Worm (Caenorhabditis elegans) whole organism, L3 larva: ENCODE results near the gene C33C12.12.

Experiments used
- R02D3.7 ChIP-seq: fragments of 150-350 bp; optimal IDR thresholded peaks from 2 replicates; lab custom pipeline; 2014; ENCODE audit warnings: missing biosample characterization, missing genetic modification characterization
- ZK546.5 ChIP-seq: sonication (generic microtip); optimal IDR thresholded peaks from 2 replicates; lab custom pipeline; 2017; ENCODE audit warnings: missing biosample characterization, missing genetic modification characterization
- aly-2 ChIP-seq: fragments of 150-350 bp; optimal IDR thresholded peaks from 2 replicates; lab custom pipeline; 2014; ENCODE audit warnings: missing biosample characterization, missing genetic modification characterization
- ceh-16 ChIP-seq: sonication (generic microtip); optimal IDR thresholded peaks from 2 replicates; lab custom pipeline; 2017; ENCODE audit warnings: missing biosample characterization, missing genetic modification characterization
- ceh-28 ChIP-seq: fragments of 150-350 bp; optimal IDR thresholded peaks from 2 replicates; lab custom pipeline; 2014; ENCODE audit warnings: missing biosample characterization, missing genetic modification reagents, missing genetic modification characterization
- ceh-82 ChIP-seq: fragments of 150-350 bp; optimal IDR thresholded peaks from 2 replicates; lab custom pipeline; 2014; ENCODE audit warnings: missing biosample characterization, missing genetic modification characterization
- ceh-9 ChIP-seq: sonication (generic microtip); optimal IDR thresholded peaks from 2 replicates; lab custom pipeline; 2018; ENCODE audit warnings: missing biosample characterization, missing genetic modification characterization
- daf-12 ChIP-seq: fragments of 150-350 bp; optimal IDR thresholded peaks from 2 replicates; lab custom pipeline; 2014; ENCODE audit warnings: missing biosample characterization, missing genetic modification reagents, missing genetic modification characterization
- egl-27 ChIP-seq: sonication (generic microtip); optimal IDR thresholded peaks from 4 replicates; lab custom pipeline; 2017; ENCODE audit warnings: missing biosample characterization, missing genetic modification reagents, missing genetic modification characterization
- egl-5 ChIP-seq: fragments of 150-350 bp; optimal IDR thresholded peaks from 2 replicates; lab custom pipeline; 2017; ENCODE audit warnings: missing biosample characterization, missing genetic modification reagents, missing genetic modification characterization, inconsistent platforms
- elt-1 ChIP-seq: fragments of 150-350 bp; optimal IDR thresholded peaks from 2 replicates; lab custom pipeline; 2014; ENCODE audit warnings: missing biosample characterization, missing genetic modification characterization
- elt-2 ChIP-seq: sonication (generic microtip); optimal IDR thresholded peaks from 2 replicates; lab custom pipeline; 2016; ENCODE audit warnings: missing genetic modification reagents, mild to moderate bottlenecking, missing genetic modification characterization, missing compliant biosample characterization
- elt-3 ChIP-seq, 3 experiments: fragments of 150-350 bp in 1 of 3; sonication (generic microtip) in 2 of 3; optimal IDR thresholded peaks; 2 replicates in 2 of 3; 4 replicates in 1 of 3; lab custom pipeline; 2014 to 2017; ENCODE audit warnings: missing biosample characterization in 3 of 3, missing genetic modification characterization in 3 of 3
- fkh-10 ChIP-seq: sonication (generic microtip); optimal IDR thresholded peaks from 2 replicates; lab custom pipeline; 2017; ENCODE audit warnings: missing biosample characterization, missing genetic modification reagents, missing genetic modification characterization
- fkh-2 ChIP-seq: fragments of 150-350 bp; optimal IDR thresholded peaks from 2 replicates; lab custom pipeline; 2014; ENCODE audit warnings: missing biosample characterization, missing genetic modification reagents, missing genetic modification characterization
- fos-1 ChIP-seq: fragments of 150-350 bp; optimal IDR thresholded peaks from 2 replicates; lab custom pipeline; 2014; ENCODE audit warnings: missing biosample characterization, missing genetic modification characterization
- hmg-11 ChIP-seq: sonication (generic microtip); optimal IDR thresholded peaks from 2 replicates; lab custom pipeline; 2016; ENCODE audit warnings: missing genetic modification characterization, missing compliant biosample characterization
- jun-1 ChIP-seq: fragments of 150-350 bp; optimal IDR thresholded peaks from 2 replicates; lab custom pipeline; 2014; ENCODE audit warnings: missing biosample characterization, missing genetic modification reagents, missing genetic modification characterization
- lin-15B ChIP-seq: fragments of 150-350 bp; optimal IDR thresholded peaks from 2 replicates; lab custom pipeline; 2014; ENCODE audit warnings: missing biosample characterization, missing genetic modification characterization
- lsy-12 ChIP-seq: sonication (generic microtip); optimal IDR thresholded peaks from 2 replicates; lab custom pipeline; 2016; ENCODE audit warnings: mild to moderate bottlenecking, missing genetic modification characterization, missing compliant biosample characterization
- mdl-1 ChIP-seq: fragments of 150-350 bp; optimal IDR thresholded peaks from 2 replicates; lab custom pipeline; 2014; ENCODE audit warnings: missing biosample characterization, missing genetic modification characterization
- mml-1 ChIP-seq: fragments of 150-350 bp; sonication (generic microtip); optimal IDR thresholded peaks from 3 replicates; lab custom pipeline; 2014; ENCODE audit warnings: missing biosample characterization, missing genetic modification characterization
- nfya-1 ChIP-seq: sonication (generic microtip); optimal IDR thresholded peaks from 2 replicates; lab custom pipeline; 2017; ENCODE audit warnings: missing genetic modification characterization, mild to moderate bottlenecking, missing compliant biosample characterization, antibody characterized with exemption, moderate library complexity; ENCODE audit not compliant: insufficient read depth
- nhr-11 ChIP-seq: fragments of 150-350 bp; optimal IDR thresholded peaks from 2 replicates; lab custom pipeline; 2014; ENCODE audit warnings: missing biosample characterization, missing genetic modification characterization
- nhr-12 ChIP-seq: fragments of 150-350 bp; optimal IDR thresholded peaks from 2 replicates; lab custom pipeline; 2014; ENCODE audit warnings: missing biosample characterization, missing genetic modification characterization
- nhr-23 ChIP-seq: fragments of 150-350 bp; optimal IDR thresholded peaks from 2 replicates; lab custom pipeline; 2014; ENCODE audit warnings: missing biosample characterization, missing genetic modification reagents, missing genetic modification characterization
- nhr-237 ChIP-seq: fragments of 150-350 bp; optimal IDR thresholded peaks from 2 replicates; lab custom pipeline; 2014; ENCODE audit warnings: missing biosample characterization, missing genetic modification characterization
- nhr-25 ChIP-seq: sonication (generic microtip); optimal IDR thresholded peaks from 2 replicates; lab custom pipeline; 2017; ENCODE audit warnings: missing biosample characterization, missing genetic modification characterization
- nhr-28 ChIP-seq: fragments of 150-350 bp; optimal IDR thresholded peaks from 2 replicates; lab custom pipeline; 2014; ENCODE audit warnings: missing biosample characterization, missing genetic modification characterization
- nhr-76 ChIP-seq: fragments of 150-350 bp; sonication (generic microtip); optimal IDR thresholded peaks from 5 replicates; lab custom pipeline; 2014; ENCODE audit warnings: missing biosample characterization, missing genetic modification characterization
- nhr-77 ChIP-seq: fragments of 150-350 bp; optimal IDR thresholded peaks from 2 replicates; lab custom pipeline; 2014; ENCODE audit warnings: missing biosample characterization, missing genetic modification characterization
- sea-2 ChIP-seq: fragments of 150-350 bp; sonication (generic microtip); optimal IDR thresholded peaks from 4 replicates; lab custom pipeline; 2014; ENCODE audit warnings: missing biosample characterization, missing genetic modification reagents, missing genetic modification characterization
- skn-1 ChIP-seq: fragments of 150-350 bp; optimal IDR thresholded peaks from 2 replicates; lab custom pipeline; 2014; ENCODE audit warnings: missing biosample characterization, missing genetic modification characterization
- snpc-4 ChIP-seq: fragments of 150-350 bp; optimal IDR thresholded peaks from 2 replicates; lab custom pipeline; 2014; ENCODE audit warnings: missing biosample characterization, missing genetic modification characterization
- tbx-2 ChIP-seq: sonication (generic microtip); optimal IDR thresholded peaks from 2 replicates; lab custom pipeline; 2016; ENCODE audit warnings: mild to moderate bottlenecking, missing genetic modification characterization, missing compliant biosample characterization
- unc-39 ChIP-seq: sonication (generic microtip); optimal IDR thresholded peaks from 4 replicates; lab custom pipeline; 2017; ENCODE audit warnings: missing biosample characterization, missing genetic modification characterization
- zag-1 ChIP-seq: fragments of 150-350 bp; optimal IDR thresholded peaks from 2 replicates; lab custom pipeline; 2014; ENCODE audit warnings: missing biosample characterization, missing genetic modification characterization
- ztf-11 ChIP-seq: fragments of 150-350 bp; optimal IDR thresholded peaks from 2 replicates; lab custom pipeline; 2014; ENCODE audit warnings: missing biosample characterization, missing genetic modification characterization
- ztf-4 ChIP-seq: fragments of 150-350 bp; optimal IDR thresholded peaks from 2 replicates; lab custom pipeline; 2014; ENCODE audit warnings: missing biosample characterization, missing genetic modification characterization

Gene C33C12.12

ce11 chrII:2145566-2145965 lies 24.4 kb downstream of the C33C12.12 start, which contains the start of gene C40A11.6:
Gene C40A11.6 (minus strand): TSS chrII:2145666.
- TF ChIP-seq nhr-77 (no peak), nfya-1 (tag; lab: Kevin White, UChicago) (no peak), elt-3 (tag; optimal IDR thresholded peaks at IDR 0.05; lab: Kevin White, UChicago) (no peak), sea-2 (GFP tag; lab: Kevin White, UChicago) (no peak), fos-1 (no peak), nhr-76 (tag; lab: Kevin White, UChicago) (no peak)

- TF ChIP-seq tbx-2: no peak
- TF ChIP-seq ztf-11 (tag; lab: Kevin White, UChicago): no peak
- no peak for TF ChIP-seq lin-15B (tag; lab: Kevin White, UChicago)
- no peak for TF ChIP-seq skn-1 (tag; lab: Kevin White, UChicago)
- no peak for TF ChIP-seq fkh-10
- TF ChIP-seq fos-1: no peak
- TF ChIP-seq nhr-25: no peak
- TF ChIP-seq R02D3.7 (tag; lab: Kevin White, UChicago): no peak
- no peak for TF ChIP-seq snpc-4 (tag; lab: Kevin White, UChicago)
- no peak for TF ChIP-seq daf-12 (tag; lab: Kevin White, UChicago)
- TF ChIP-seq fkh-2: no peak
- TF ChIP-seq ceh-28 (tag; lab: Kevin White, UChicago): no peak
- no peak for TF ChIP-seq sea-2 (GFP tag; lab: Kevin White, UChicago)
- TF ChIP-seq, all 47 proteins: peak for 0
Observed at ce11 chrII:2140817-2141216, 29.2 kb downstream of the C33C12.12 start, which contains the start of gene C40A11.3. Gene C40A11.3 (plus strand): TSS chrII:2141117.

DNA sequence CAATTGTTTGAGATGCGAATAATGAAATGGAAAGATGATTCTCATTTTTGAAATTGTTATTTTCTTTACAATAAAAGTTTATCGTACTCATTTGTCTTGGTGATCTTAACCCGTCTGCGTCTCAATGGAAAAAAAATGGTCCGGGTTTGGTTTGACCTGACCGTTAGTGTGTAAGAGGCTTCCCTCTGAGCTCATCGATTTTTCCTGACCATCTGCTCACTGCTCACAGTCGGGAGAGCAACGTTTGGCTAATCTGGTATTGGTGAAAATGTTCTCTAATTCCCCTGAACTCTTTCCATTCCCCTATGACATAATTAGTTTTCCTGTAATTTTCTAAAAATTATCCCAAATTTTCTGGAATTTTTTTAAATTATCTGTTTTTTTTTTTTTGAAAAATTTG lies 31.1 kb downstream of the C33C12.12 start:
- TF ChIP-seq aly-2 (tag; lab: Kevin White, UChicago) (no peak), hmg-11 (tag; lab: Kevin White, UChicago) (no peak), daf-12 (tag; lab: Kevin White, UChicago) (no peak), nhr-11 (no peak), sea-2 (GFP tag; lab: Kevin White, UChicago) (no peak), lsy-12 (tag; lab: Kevin White, UChicago) (no peak), snpc-4 (tag; lab: Kevin White, UChicago) (no peak), jun-1 (no peak), ceh-28 (tag; lab: Kevin White, UChicago) (no peak), ceh-16 (tag; lab: Kevin White, UChicago) (no peak), ceh-82 (no peak), nhr-12 (tag; lab: Kevin White, UChicago) (no peak), egl-5 (tag; lab: Kevin White, UChicago) (no peak)

DNA sequence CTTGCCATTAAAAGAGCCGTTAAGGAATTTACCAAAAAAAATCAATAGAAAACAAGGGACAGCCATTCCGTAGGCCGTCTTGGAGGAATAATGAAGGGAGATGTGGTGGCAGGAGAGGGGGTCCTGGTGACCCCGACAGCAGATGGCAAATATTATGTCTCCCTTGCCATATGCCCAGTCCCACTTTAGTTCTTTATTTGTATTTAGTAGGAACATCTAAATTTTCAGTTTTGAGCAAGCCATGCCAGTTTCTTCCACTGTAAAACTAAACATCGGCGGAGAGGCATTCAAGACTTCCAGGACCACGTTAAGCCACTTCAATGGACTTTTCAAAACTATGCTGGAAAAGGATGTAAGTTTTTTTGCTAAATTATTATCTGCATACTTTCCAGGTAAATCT lies 32.8 kb downstream of the C33C12.12 start, which contains the start of gene C40A11.4:
Gene C40A11.4 (plus strand): TSS at position 188 of the 400 bp plus-strand sequence.
- TF ChIP-seq ztf-4 (tag; lab: Kevin White, UChicago) (no peak), nhr-25 (no peak), sea-2 (GFP tag; lab: Kevin White, UChicago) (no peak), daf-12 (tag; lab: Kevin White, UChicago) (no peak), nhr-237 (tag; lab: Kevin White, UChicago) (no peak), fos-1 (no peak), nhr-28 (tag; lab: Kevin White, UChicago) (no peak), ZK546.5 (tag; lab: Kevin White, UChicago) (no peak), nhr-77 (no peak), ztf-11 (tag; lab: Kevin White, UChicago) (no peak), mml-1 (tag; lab: Kevin White, UChicago) (no peak), tbx-2 (no peak), mdl-1 (no peak), egl-27 (tag; lab: Kevin White, UChicago) (no peak)

DNA sequence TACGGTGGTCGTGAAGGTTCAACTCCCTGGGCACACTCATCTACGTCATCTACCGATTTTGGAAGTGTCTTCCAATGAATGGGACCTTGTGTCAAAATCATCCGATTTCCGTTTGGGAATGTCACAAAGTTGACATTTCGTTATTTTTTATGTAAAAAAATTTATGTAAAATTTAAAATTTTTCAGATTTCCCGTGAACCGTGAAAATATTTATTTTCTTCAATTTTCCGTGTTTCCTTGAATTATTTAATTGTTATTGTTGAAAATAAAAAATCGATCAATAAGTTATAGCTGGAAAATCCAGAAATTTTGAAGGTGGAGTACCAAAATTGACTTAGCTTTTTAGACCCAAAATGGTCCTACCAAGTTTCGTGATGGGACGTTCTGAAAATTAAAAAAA lies 34.4 kb downstream of the C33C12.12 start, which contains the start of gene hpo-7:
Gene hpo-7 (minus strand): TSS at position 101 of the 400 bp plus-strand sequence.
- TF ChIP-seq ceh-16 (tag; lab: Kevin White, UChicago) (no peak), nhr-76 (tag; lab: Kevin White, UChicago) (no peak), elt-1 (no peak), ceh-9 (tag; lab: Kevin White, UChicago) (no peak), mml-1 (tag; lab: Kevin White, UChicago) (no peak), ceh-82 (no peak), nhr-12 (tag; lab: Kevin White, UChicago) (no peak), unc-39 (tag; lab: Kevin White, UChicago) (no peak), nhr-23 (tag; lab: Kevin White, UChicago) (no peak), fkh-10 (no peak), elt-2 (tag; lab: Kevin White, UChicago) (no peak), tbx-2 (no peak), zag-1 (tag; lab: Kevin White, UChicago) (no peak)
- TF ChIP-seq, all 47 proteins: peak for 0
